Worm (Caenorhabditis elegans) whole organism, mixed stage, embryonic: ENCODE measurements around the gene comt-3.

Source experiments
- M03D4.4 ChIP-seq: sonication (generic microtip); optimal IDR thresholded peaks from 2 replicates; lab custom pipeline; 2017; ENCODE audit warnings: mild to moderate bottlenecking, missing genetic modification characterization, missing compliant biosample characterization
- bed-3 ChIP-seq: fragments of 200-800 bp; sonication (Bioruptor generic); optimal IDR thresholded peaks from 3 replicates; lab custom pipeline; 2018; ENCODE audit warnings: mild to moderate bottlenecking, missing genetic modification characterization, moderate library complexity, missing compliant biosample characterization
- blmp-1 ChIP-seq: fragments of 150-350 bp; optimal IDR thresholded peaks from 2 replicates; lab custom pipeline; 2014; ENCODE audit warnings: missing biosample characterization, missing genetic modification characterization
- ceh-39 ChIP-seq: fragments of 150-350 bp; optimal IDR thresholded peaks from 2 replicates; lab custom pipeline; 2014; ENCODE audit warnings: missing biosample characterization, missing genetic modification characterization
- ceh-43 ChIP-seq: fragments of 200-800 bp; sonication (Bioruptor generic); optimal IDR thresholded peaks from 2 replicates; lab custom pipeline; 2018; ENCODE audit warnings: mild to moderate bottlenecking, missing genetic modification characterization, moderate library complexity, missing compliant biosample characterization
- ces-1 ChIP-seq: fragments of 150-350 bp; optimal IDR thresholded peaks from 2 replicates; lab custom pipeline; 2014; ENCODE audit warnings: missing biosample characterization, missing genetic modification reagents, missing genetic modification characterization
- elt-1 ChIP-seq: sonication (generic microtip); optimal IDR thresholded peaks from 2 replicates; lab custom pipeline; 2017; ENCODE audit warnings: missing genetic modification characterization, mild to moderate bottlenecking, missing compliant biosample characterization, antibody characterized with exemption, moderate library complexity, borderline replicate concordance; ENCODE audit not compliant: insufficient read depth
- elt-3 ChIP-seq: fragments of 150-350 bp; optimal IDR thresholded peaks from 2 replicates; lab custom pipeline; 2014; ENCODE audit warnings: missing biosample characterization, missing genetic modification characterization
- ham-2 ChIP-seq: fragments of 200-800 bp; sonication (Bioruptor generic); optimal IDR thresholded peaks from 2 replicates; lab custom pipeline; 2018; ENCODE audit warnings: mild to moderate bottlenecking, missing genetic modification characterization, missing compliant biosample characterization
- hlh-1 ChIP-seq: fragments of 150-350 bp; optimal IDR thresholded peaks from 2 replicates; lab custom pipeline; 2014; ENCODE audit warnings: missing biosample characterization, missing genetic modification reagents, missing genetic modification characterization
- lin-13 ChIP-seq: fragments of 150-350 bp; optimal IDR thresholded peaks from 2 replicates; lab custom pipeline; 2014; ENCODE audit warnings: missing biosample characterization, missing genetic modification characterization
- lin-32 ChIP-seq: fragments of 200-800 bp; sonication (Bioruptor generic); optimal IDR thresholded peaks from 2 replicates; lab custom pipeline; 2018; ENCODE audit warnings: mild to moderate bottlenecking, missing genetic modification characterization, missing compliant biosample characterization
- lsy-2 ChIP-seq: fragments of 150-350 bp; optimal IDR thresholded peaks from 2 replicates; lab custom pipeline; 2014; ENCODE audit warnings: missing biosample characterization, missing genetic modification characterization
- mab-5 ChIP-seq: fragments of 150-350 bp; optimal IDR thresholded peaks from 2 replicates; lab custom pipeline; 2014; ENCODE audit warnings: missing biosample characterization, missing genetic modification characterization
- mep-1 ChIP-seq: fragments of 150-350 bp; optimal IDR thresholded peaks from 2 replicates; lab custom pipeline; 2017; ENCODE audit warnings: missing biosample characterization, missing genetic modification reagents, missing genetic modification characterization, inconsistent platforms
- mls-2 ChIP-seq: sonication (generic microtip); optimal IDR thresholded peaks from 2 replicates; lab custom pipeline; 2016; ENCODE audit warnings: mild to moderate bottlenecking, missing genetic modification characterization, moderate library complexity, missing compliant biosample characterization
- nhr-2 ChIP-seq: fragments of 150-350 bp; optimal IDR thresholded peaks from 2 replicates; lab custom pipeline; 2014; ENCODE audit warnings: missing biosample characterization, missing genetic modification characterization
- nhr-237 ChIP-seq: fragments of 150-350 bp; optimal IDR thresholded peaks from 2 replicates; lab custom pipeline; 2014; ENCODE audit warnings: missing biosample characterization, missing genetic modification characterization
- nhr-28 ChIP-seq: fragments of 150-350 bp; optimal IDR thresholded peaks from 2 replicates; lab custom pipeline; 2014; ENCODE audit warnings: missing biosample characterization, missing genetic modification characterization
- nhr-76 ChIP-seq: sonication (generic microtip); optimal IDR thresholded peaks from 2 replicates; lab custom pipeline; 2017; ENCODE audit warnings: missing biosample characterization, missing genetic modification characterization
- pha-4 ChIP-seq: fragments of 150-350 bp; optimal IDR thresholded peaks from 2 replicates; lab custom pipeline; 2018; ENCODE audit warnings: missing biosample characterization, missing genetic modification reagents, missing genetic modification characterization
- sem-2 ChIP-seq: fragments of 200-800 bp; sonication (Bioruptor generic); optimal IDR thresholded peaks from 2 replicates; lab custom pipeline; 2018; ENCODE audit warnings: mild to moderate bottlenecking, missing genetic modification characterization, missing compliant biosample characterization
- snpc-4 ChIP-seq: fragments of 150-350 bp; optimal IDR thresholded peaks from 2 replicates; lab custom pipeline; 2014; ENCODE audit warnings: missing biosample characterization, missing genetic modification characterization
- sptf-1 ChIP-seq: sonication (generic microtip); optimal IDR thresholded peaks from 2 replicates; lab custom pipeline; 2017; ENCODE audit warnings: mild to moderate bottlenecking, missing genetic modification characterization, moderate library complexity, missing compliant biosample characterization
- unc-120 ChIP-seq: sonication (generic microtip); optimal IDR thresholded peaks from 2 replicates; lab custom pipeline; 2017; ENCODE audit warnings: missing genetic modification characterization, missing compliant biosample characterization; ENCODE audit not compliant: poor library complexity, severe bottlenecking
- unc-39 ChIP-seq: fragments of 150-350 bp; optimal IDR thresholded peaks from 2 replicates; lab custom pipeline; 2014; ENCODE audit warnings: missing biosample characterization, missing genetic modification characterization
- unc-62 ChIP-seq: fragments of 150-350 bp; optimal IDR thresholded peaks from 2 replicates; lab custom pipeline; 2014; ENCODE audit warnings: missing biosample characterization, missing genetic modification reagents, missing genetic modification characterization
- zip-8 ChIP-seq: fragments of 150-350 bp; optimal IDR thresholded peaks from 2 replicates; lab custom pipeline; 2014; ENCODE audit warnings: missing biosample characterization, missing genetic modification characterization
- ztf-11 ChIP-seq: fragments of 150-350 bp; optimal IDR thresholded peaks from 2 replicates; lab custom pipeline; 2014; ENCODE audit warnings: missing biosample characterization, missing genetic modification characterization

Gene comt-3

ce11 chrV:2016428-2016827 lies 40.9 kb upstream of the comt-3 start, which contains the start of gene F59A7.2:
TSS of gene F59A7.2 (minus strand) at chrV:2016528.
- TF ChIP-seq bed-3 (GFP tag; lab: Kevin White, UChicago) = no peak
- TF ChIP-seq lsy-2 (tag; lab: Kevin White, UChicago) = no peak
- TF ChIP-seq nhr-237 (tag; lab: Kevin White, UChicago) = no peak

ce11 chrV:2018689-2019088 lies 38.6 kb upstream of the comt-3 start, which contains the start of gene F59A7.14:
TSS of gene F59A7.14 (plus strand) at chrV:2018989.
- TF ChIP-seq ces-1 (GFP tag; lab: Kevin White, UChicago) (no peak), unc-120 (tag; lab: Kevin White, UChicago) (no peak), snpc-4 (tag; lab: Kevin White, UChicago) (no peak), elt-1 (no peak), ham-2 (GFP tag; lab: Kevin White, UChicago) (no peak), unc-39 (tag; lab: Kevin White, UChicago) (no peak), nhr-28 (no peak), nhr-76 (tag; lab: Kevin White, UChicago) (no peak), pha-4 (tag; lab: Kevin White, UChicago) (no peak), sem-2 (no peak), lin-13 (tag; lab: Kevin White, UChicago) (no peak), lin-32 (GFP tag; lab: Kevin White, UChicago) (no peak), sptf-1 (tag; lab: Kevin White, UChicago) (no peak), elt-3 (tag; lab: Kevin White, UChicago) (no peak), nhr-237 (tag; lab: Kevin White, UChicago) (no peak), mab-5 (tag; lab: Kevin White, UChicago) (no peak), unc-62 (GFP tag; lab: Kevin White, UChicago) (no peak)

ce11 chrV:2021283-2021682 lies 36.1 kb upstream of the comt-3 start:
- TF ChIP-seq nhr-2 (tag; lab: Kevin White, UChicago) (no peak), zip-8 (tag; lab: Kevin White, UChicago) (no peak), bed-3 (GFP tag; lab: Kevin White, UChicago) (no peak)

ce11 chrV:2022374-2022773 lies 35.0 kb upstream of the comt-3 start, which contains the start of gene F59A7.5:
TSS of gene F59A7.5 (plus strand) at chrV:2022674.
- TF ChIP-seq elt-3 (tag; lab: Kevin White, UChicago) (no peak), sem-2 (no peak), mls-2 (tag; lab: Kevin White, UChicago) (no peak), nhr-76 (tag; lab: Kevin White, UChicago) (no peak), bed-3 (GFP tag; lab: Kevin White, UChicago) (no peak), nhr-28 (no peak), mep-1 (tag; lab: Kevin White, UChicago) (no peak), blmp-1 (tag; lab: Kevin White, UChicago) (no peak), unc-39 (tag; lab: Kevin White, UChicago) (no peak), nhr-237 (tag; lab: Kevin White, UChicago) (no peak), M03D4.4 (tag; lab: Kevin White, UChicago) (no peak), unc-62 (GFP tag; lab: Kevin White, UChicago) (no peak)

ce11 chrV:2027787-2028186 lies 29.6 kb upstream of the comt-3 start, which contains the start of gene srab-13:
TSS of gene srab-13 (minus strand) at chrV:2027887.
- TF ChIP-seq ceh-39 (tag; lab: Kevin White, UChicago) = no peak
- no peak for TF ChIP-seq unc-39 (tag; lab: Kevin White, UChicago)
- TF ChIP-seq ztf-11 (tag; lab: Kevin White, UChicago) = no peak

ce11 chrV:2029877-2030276 lies 27.5 kb upstream of the comt-3 start, which contains the start of gene F59A7.12:
TSS of gene F59A7.12 (plus strand) at chrV:2030177.
- TF ChIP-seq ceh-43 = no peak
- no peak for TF ChIP-seq ceh-39 (tag; lab: Kevin White, UChicago)
- TF ChIP-seq hlh-1 = no peak
- no peak for TF ChIP-seq unc-62 (GFP tag; lab: Kevin White, UChicago)
- no peak for TF ChIP-seq lin-32 (GFP tag; lab: Kevin White, UChicago)
- TF ChIP-seq unc-120 (tag; lab: Kevin White, UChicago) = no peak
- no peak for TF ChIP-seq pha-4 (tag; lab: Kevin White, UChicago)
- no peak for TF ChIP-seq blmp-1 (tag; lab: Kevin White, UChicago)
- no peak for TF ChIP-seq elt-1
- TF ChIP-seq sptf-1 (tag; lab: Kevin White, UChicago) = no peak
